Fruit fly (Drosophila melanogaster) whole organism, adult: ENCODE measurements around the gene CG12448.

Source experiments
- CG7101 ChIP-seq: fragments of 200-800 bp; sonication (Bioruptor generic); optimal IDR thresholded peaks from 2 replicates; lab custom pipeline; 2018; ENCODE audit warnings: missing biosample characterization, mild to moderate bottlenecking, missing genetic modification characterization, moderate library complexity
- Mnt ChIP-seq: fragments of 200-800 bp; sonication (Bioruptor generic); optimal IDR thresholded peaks from 2 replicates; lab custom pipeline; 2016; ENCODE audit warnings: missing biosample characterization, mild to moderate bottlenecking, missing genetic modification characterization

dm6 chr2L:15903725-15904124 lies 37.5 kb upstream of the CG12448 start:
- TF ChIP-seq CG7101, result no peak
- no peak for TF ChIP-seq Mnt (GFP tag; lab: Kevin White, UChicago)
